Fruit fly (Drosophila melanogaster) whole organism, embryonic: ENCODE measurements around the gene CG31141.

Experiments
- Atf3 ChIP-seq: fragments of 200-800 bp; sonication (Bioruptor generic); optimal IDR thresholded peaks from 3 replicates; lab custom pipeline; 2016; ENCODE audit warnings: missing biosample characterization, missing genetic modification characterization
- CG10147 ChIP-seq: fragments of 200-800 bp; sonication (Bioruptor generic); optimal IDR thresholded peaks from 2 replicates; lab custom pipeline; 2019; ENCODE audit warnings: missing biosample characterization, mild to moderate bottlenecking, missing genetic modification characterization, moderate library complexity
- CG12219 ChIP-seq: fragments of 200-800 bp; sonication (Bioruptor generic); optimal IDR thresholded peaks from 3 replicates; lab custom pipeline; 2018; ENCODE audit warnings: missing biosample characterization, mild to moderate bottlenecking, missing genetic modification characterization
- CG1233 ChIP-seq: fragments of 200-800 bp; sonication (Bioruptor generic); optimal IDR thresholded peaks from 4 replicates; lab custom pipeline; 2018; ENCODE audit warnings: missing biosample characterization, mild to moderate bottlenecking, missing genetic modification characterization
- CG12659 ChIP-seq: fragments of 200-800 bp; sonication (Bioruptor generic); optimal IDR thresholded peaks from 3 replicates; lab custom pipeline; 2017; ENCODE audit warnings: mild to moderate bottlenecking, missing biosample characterization, missing genetic modification reagents, missing genetic modification characterization
- CG12769 ChIP-seq: fragments of 200-800 bp; sonication (Bioruptor generic); optimal IDR thresholded peaks from 2 replicates; lab custom pipeline; 2019; ENCODE audit warnings: missing biosample characterization, mild to moderate bottlenecking, missing genetic modification characterization, moderate library complexity
- CG13424 ChIP-seq: fragments of 200-800 bp; sonication (Bioruptor generic); optimal IDR thresholded peaks from 2 replicates; lab custom pipeline; 2019; ENCODE audit warnings: missing biosample characterization, mild to moderate bottlenecking, missing genetic modification characterization, moderate library complexity
- CG13775 ChIP-seq: fragments of 200-800 bp; sonication (Bioruptor generic); optimal IDR thresholded peaks from 3 replicates; lab custom pipeline; 2017; ENCODE audit warnings: missing biosample characterization, mild to moderate bottlenecking, missing genetic modification characterization
- CG13894 ChIP-seq: fragments of 200-800 bp; sonication (Bioruptor generic); optimal IDR thresholded peaks from 3 replicates; lab custom pipeline; 2018; ENCODE audit warnings: missing biosample characterization, mild to moderate bottlenecking, missing genetic modification characterization, moderate library complexity
- CG14441 ChIP-seq: fragments of 200-800 bp; sonication (Bioruptor generic); IDR thresholded peaks from 2 replicates; pipeline ENCODE4 v1.3.6; 2022; ENCODE audit warnings: missing biosample characterization, missing genetic modification characterization
- CG1602 ChIP-seq: fragments of 200-800 bp; sonication (Bioruptor generic); optimal IDR thresholded peaks from 3 replicates; lab custom pipeline; 2016; ENCODE audit warnings: missing biosample characterization, missing genetic modification characterization
- CG16815 ChIP-seq: fragments of 200-800 bp; sonication (Bioruptor generic); optimal IDR thresholded peaks from 3 replicates; lab custom pipeline; 2017; ENCODE audit warnings: missing biosample characterization, mild to moderate bottlenecking, missing genetic modification characterization
- CG17912 ChIP-seq: fragments of 200-800 bp; sonication (Bioruptor generic); optimal IDR thresholded peaks from 2 replicates; lab custom pipeline; 2018; ENCODE audit warnings: missing biosample characterization, mild to moderate bottlenecking, missing genetic modification characterization
- CG2199 ChIP-seq: fragments of 200-800 bp; sonication (Bioruptor generic); IDR thresholded peaks from 3 replicates; pipeline ENCODE4 v1.3.6; 2022; ENCODE audit warnings: missing biosample characterization, missing genetic modification characterization
- CG2202 ChIP-seq: fragments of 200-800 bp; sonication (Bioruptor generic); optimal IDR thresholded peaks from 2 replicates; lab custom pipeline; 2018; ENCODE audit warnings: missing biosample characterization, mild to moderate bottlenecking, missing genetic modification characterization
- CG30020 ChIP-seq: fragments of 200-800 bp; optimal IDR thresholded peaks from 2 replicates; lab custom pipeline; 2019; ENCODE audit warnings: missing biosample characterization, mild to moderate bottlenecking, missing genetic modification characterization, moderate library complexity
- CG6791 ChIP-seq: fragments of 200-800 bp; sonication (Bioruptor generic); IDR thresholded peaks from 3 replicates; pipeline ENCODE4 v1.3.6; 2022; ENCODE audit warnings: missing biosample characterization, missing genetic modification characterization; ENCODE audit not compliant: partially characterized antibody
- CHES-1-like ChIP-seq: fragments of 200-800 bp; sonication (Bioruptor generic); optimal IDR thresholded peaks from 2 replicates; lab custom pipeline; 2016; ENCODE audit warnings: missing biosample characterization, missing genetic modification characterization
- Doc3 ChIP-seq: fragments of 200-800 bp; sonication (Bioruptor generic); IDR thresholded peaks from 3 replicates; pipeline ENCODE4 v1.3.6; 2022; ENCODE audit warnings: missing biosample characterization, missing genetic modification characterization; ENCODE audit not compliant: partially characterized antibody
- GATAe ChIP-seq: fragments of 200-800 bp; sonication (Bioruptor generic); conservative IDR thresholded peaks from 2 replicates; pipeline ENCODE4 v1.3.6; 2022; ENCODE audit warnings: missing biosample characterization, missing genetic modification characterization
- Hr3 ChIP-seq: fragments of 200-800 bp; sonication (Bioruptor generic); optimal IDR thresholded peaks from 3 replicates; lab custom pipeline; 2016; ENCODE audit warnings: missing biosample characterization, missing genetic modification characterization
- Oli ChIP-seq: fragments of 200-800 bp; sonication (Bioruptor generic); optimal IDR thresholded peaks from 2 replicates; lab custom pipeline; 2018; ENCODE audit warnings: missing biosample characterization, mild to moderate bottlenecking, missing genetic modification characterization, moderate library complexity
- Scr ChIP-seq: fragments of 200-800 bp; sonication (Bioruptor generic); IDR thresholded peaks from 2 replicates; pipeline ENCODE4 v1.3.6; 2022; ENCODE audit warnings: missing biosample characterization, missing genetic modification characterization; ENCODE audit not compliant: partially characterized antibody
- Sox102F ChIP-seq: fragments of 200-800 bp; sonication (Bioruptor generic); optimal IDR thresholded peaks from 2 replicates; lab custom pipeline; 2018; ENCODE audit warnings: missing biosample characterization, mild to moderate bottlenecking, missing genetic modification characterization, moderate library complexity
- Xbp1 ChIP-seq: fragments of 200-800 bp; sonication (Bioruptor generic); optimal IDR thresholded peaks from 3 replicates; lab custom pipeline; 2016; ENCODE audit warnings: missing biosample characterization, mild to moderate bottlenecking, missing genetic modification characterization
- amos ChIP-seq: fragments of 200-800 bp; sonication (Bioruptor generic); IDR thresholded peaks from 2 replicates; pipeline ENCODE4 v1.3.6; 2022; ENCODE audit warnings: missing biosample characterization, missing genetic modification characterization; ENCODE audit not compliant: partially characterized antibody
- aop ChIP-seq: fragments of 200-800 bp; sonication (Bioruptor generic); IDR thresholded peaks from 2 replicates; pipeline ENCODE4 v1.3.6; 2022; ENCODE audit warnings: missing biosample characterization, missing genetic modification characterization
- btn ChIP-seq: fragments of 200-800 bp; sonication (Bioruptor generic); optimal IDR thresholded peaks from 2 replicates; lab custom pipeline; 2016; ENCODE audit warnings: missing biosample characterization, missing genetic modification characterization
- chinmo ChIP-seq: fragments of 200-800 bp; sonication (Bioruptor generic); IDR thresholded peaks from 4 replicates; pipeline ENCODE4 v1.3.6; 2022; ENCODE audit warnings: missing biosample characterization, missing genetic modification characterization; ENCODE audit not compliant: partially characterized antibody
- crol ChIP-seq: fragments of 200-800 bp; sonication (Bioruptor generic); IDR thresholded peaks from 2 replicates; pipeline ENCODE4 v1.3.6; 2022; ENCODE audit warnings: missing biosample characterization, missing genetic modification characterization
- dmrt99B ChIP-seq: fragments of 200-800 bp; sonication (Bioruptor generic); optimal IDR thresholded peaks from 2 replicates; lab custom pipeline; 2018; ENCODE audit warnings: missing biosample characterization, mild to moderate bottlenecking, missing genetic modification characterization, moderate library complexity
- dpn ChIP-seq, 2 experiments: fragments of 200-800 bp; sonication (Bioruptor generic); optimal IDR thresholded peaks; 3 replicates each; lab custom pipeline; 2016; ENCODE audit warnings: missing biosample characterization in 2 of 2, missing genetic modification characterization in 2 of 2
- lab ChIP-seq: fragments of 200-800 bp; sonication (Bioruptor generic); optimal IDR thresholded peaks from 3 replicates; lab custom pipeline; 2017; ENCODE audit warnings: missing biosample characterization, missing genetic modification characterization, mild to moderate bottlenecking, moderate library complexity, missing genetic modification reagents
- maf-S ChIP-seq: fragments of 200-800 bp; sonication (Bioruptor generic); optimal IDR thresholded peaks from 2 replicates; lab custom pipeline; 2016; ENCODE audit warnings: missing biosample characterization, missing genetic modification characterization
- nau ChIP-seq: fragments of 200-800 bp; sonication (Bioruptor generic); optimal IDR thresholded peaks from 3 replicates; lab custom pipeline; 2017; ENCODE audit warnings: missing biosample characterization, mild to moderate bottlenecking, missing genetic modification characterization, missing genetic modification reagents
- phol ChIP-seq: fragments of 200-800 bp; sonication (Bioruptor generic); optimal IDR thresholded peaks from 3 replicates; lab custom pipeline; 2018; ENCODE audit warnings: missing biosample characterization, mild to moderate bottlenecking, missing genetic modification characterization, moderate library complexity
- prd ChIP-seq, 3 experiments: fragments of >200 bp in 2 of 3; fragments of 200-800 bp in 1 of 3; sonication (Bioruptor generic) in 1 of 3; optimal IDR thresholded peaks in 2 of 3; IDR thresholded peaks in 1 of 3; 2 replicates in 2 of 3; 3 replicates in 1 of 3; pipeline versions ENCODE4 v1.3.6 to Lab custom; 2017 to 2022; ENCODE audit warnings: missing biosample characterization in 1 of 3, missing genetic modification characterization in 1 of 3
- row ChIP-seq: fragments of 200-800 bp; sonication (Bioruptor generic); IDR thresholded peaks from 3 replicates; pipeline ENCODE4 v1.3.6; 2022; ENCODE audit warnings: missing biosample characterization, missing genetic modification characterization
- sens ChIP-seq: fragments of 200-800 bp; sonication (Bioruptor generic); peaks from one replicate; lab custom pipeline; 2016; ENCODE audit warnings: missing biosample characterization, missing genetic modification characterization
- slbo ChIP-seq: fragments of 200-800 bp; sonication (Bioruptor generic); IDR thresholded peaks from 2 replicates; pipeline ENCODE4 v1.3.6; 2022; ENCODE audit warnings: missing biosample characterization, missing genetic modification characterization
- sob ChIP-seq: fragments of 200-800 bp; sonication (Bioruptor generic); IDR thresholded peaks from 2 replicates; pipeline ENCODE4 v1.3.6; 2022; ENCODE audit warnings: missing biosample characterization, missing genetic modification characterization
- sug ChIP-seq: fragments of 200-800 bp; optimal IDR thresholded peaks from 2 replicates; lab custom pipeline; 2019; ENCODE audit warnings: missing biosample characterization, mild to moderate bottlenecking, missing genetic modification characterization, moderate library complexity
- wek ChIP-seq: fragments of 200-800 bp; sonication (Bioruptor generic); optimal IDR thresholded peaks from 3 replicates; lab custom pipeline; 2018; ENCODE audit warnings: missing biosample characterization, mild to moderate bottlenecking, missing genetic modification characterization, moderate library complexity
- wor ChIP-seq: fragments of 200-800 bp; sonication (Bioruptor generic); IDR thresholded peaks from 2 replicates; pipeline ENCODE4 v1.3.6; 2022; ENCODE audit warnings: missing biosample characterization, missing genetic modification characterization
- z ChIP-seq: fragments of 200-800 bp; sonication (Bioruptor generic); IDR thresholded peaks from 3 replicates; pipeline ENCODE4 v1.3.6; 2022; ENCODE audit warnings: missing biosample characterization, missing genetic modification characterization
- zf30C ChIP-seq: fragments of 200-800 bp; sonication (Bioruptor generic); optimal IDR thresholded peaks from 3 replicates; lab custom pipeline; 2018; ENCODE audit warnings: missing biosample characterization, mild to moderate bottlenecking, missing genetic modification characterization

Gene CG31141

dm6 chr3R:23888273-23889220 lies 34.6 kb upstream of the CG31141 start (continued):
- TF ChIP-seq sob (GFP tag; lab: Robert Waterston, UW) (peak; percentile 14; the same call in 1 of the 2 replicates), wor (GFP tag; lab: Robert Waterston, UW) (no peak), z (GFP tag; lab: Robert Waterston, UW) (no peak), maf-S (GFP tag; lab: Kevin White, UChicago) (peak; percentile 4), dmrt99B (tag; lab: Kevin White, UChicago) (peak; percentile 49), crol (peak; percentile 59), row (GFP tag; lab: Robert Waterston, UW) (peak; percentile 51), Xbp1 (GFP tag; lab: Kevin White, UChicago) (peak; percentile 33), sug (no peak), btn (no peak), CG12769 (tag; lab: Kevin White, UChicago) (no peak), CG1602 (GFP tag; lab: Kevin White, UChicago) (peak; percentile 8), CG6791 (GFP tag; lab: Robert Waterston, UW) (no peak), CG1233 (GFP tag; lab: Kevin White, UChicago) (no peak), chinmo (0 out of 4 replicates have a peak, but pooled peaks have one; percentile 26), amos (GFP tag; lab: Robert Waterston, UW) (no peak), Hr3 (GFP tag; lab: Kevin White, UChicago) (peak; percentile 10), Sox102F (GFP tag; lab: Kevin White, UChicago) (peak; percentile 25), CG30020 (tag; lab: Kevin White, UChicago) (no peak), CG14441 (GFP tag; lab: Robert Waterston, UW) (0 out of 2 replicates have a peak, but pooled peaks have one; percentile 20), CG2202 (peak; percentile 24), lab (GFP tag; lab: Kevin White, UChicago) (peak; percentile 25), Atf3 (GFP tag; lab: Kevin White, UChicago) (no peak), CG10147 (no peak), sens (GFP tag; lab: Kevin White, UChicago) (peak; percentile 87), phol (peak; percentile 38), CG13894 (tag; lab: Kevin White, UChicago) (no peak), zf30C (GFP tag; lab: Kevin White, UChicago) (peak; percentile 43), Doc3 (GFP tag; lab: Robert Waterston, UW) (no peak), GATAe (no peak), CG12219 (no peak), Scr (no peak), aop (GFP tag; lab: Robert Waterston, UW) (0 out of 2 replicates have a peak, but pooled peaks have one; percentile 30), wek (GFP tag; lab: Kevin White, UChicago) (peak; percentile 41), CG13775 (no peak), CHES-1-like (GFP tag; lab: Kevin White, UChicago) (no peak), Oli (peak; percentile 48), CG17912 (GFP tag; lab: Kevin White, UChicago) (no peak), CG12659 (GFP tag; lab: Kevin White, UChicago) (no peak), CG16815 (GFP tag; lab: Kevin White, UChicago) (no peak), nau (no peak), dpn (GFP tag; optimal IDR thresholded peaks at IDR 0.05; lab: Kevin White, UChicago) (peak in 1 of 2 experiments; percentile 6), slbo (GFP tag; lab: Robert Waterston, UW) (peak; percentile 26; the same call in 1 of the 2 replicates), CG13424 (tag; lab: Kevin White, UChicago) (peak; percentile 42), CG2199 (0 out of 3 replicates have a peak, but pooled peaks have one; percentile 65), prd (optimal IDR thresholded peaks at IDR 0.05; lab: Kevin White, UChicago) (no peak), prd (GFP tag; IDR thresholded peaks at IDR 0.05; lab: Robert Waterston, UW) (0 out of 3 replicates have a peak, but pooled peaks have one; percentile 23)
